Fruit fly (Drosophila melanogaster): Measurements from ENCODE around the gene CG2100.
A peak's percentile ranks its signal among the peaks of the same experiment; 100 is the strongest.

Gene CG2100

DNA sequence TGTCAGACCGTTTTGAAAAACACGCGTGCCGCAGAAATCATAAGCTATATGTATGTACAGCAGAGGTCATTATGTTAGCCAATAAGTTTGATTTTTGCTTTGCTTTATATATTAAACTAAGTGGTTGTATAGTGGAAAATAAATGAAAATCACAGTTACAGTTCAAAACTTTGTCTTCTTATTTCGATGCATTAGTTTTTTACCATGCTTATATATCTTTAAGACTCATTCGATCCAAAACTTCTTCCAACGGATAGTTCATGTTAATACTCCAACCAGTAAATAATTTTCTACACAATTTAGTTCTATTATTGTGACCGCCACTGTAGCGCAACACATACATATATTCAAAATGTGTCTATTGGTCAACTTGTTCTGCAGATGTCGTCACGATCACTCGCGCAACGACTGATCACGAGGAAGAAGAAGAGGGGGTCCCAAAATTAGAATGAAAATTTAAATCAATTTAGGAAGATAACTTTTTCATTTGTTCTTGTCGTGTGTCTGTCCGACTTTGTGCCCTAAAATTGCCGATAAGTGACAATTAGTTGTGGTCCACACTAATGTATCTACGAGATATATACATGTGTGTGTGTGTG, 30.6 kb downstream of the CG2100 start (continued):
- TF ChIP-seq grn (GFP tag; optimal IDR thresholded peaks at IDR 0.05), result no peak
- no peak for TF ChIP-seq Antp (GFP tag; optimal IDR thresholded peaks at IDR 0.05)
- TF ChIP-seq Dip2 (GFP tag; IDR thresholded peaks at IDR 0.05), result no peak
- TF ChIP-seq Fer2 (tag; optimal IDR thresholded peaks at IDR 0.05), result no peak
- peak; percentile 36; the same call in 1 of the 2 replicates for TF ChIP-seq E2f2 (GFP tag; IDR thresholded peaks at IDR 0.05)
- TF ChIP-seq CG3065 (GFP tag; optimal IDR thresholded peaks at IDR 0.05), result no peak
- peak; percentile 78 for TF ChIP-seq CG3281 (GFP tag; optimal IDR thresholded peaks at IDR 0.05)
- no peak for TF ChIP-seq CG4707 (GFP tag; optimal IDR thresholded peaks at IDR 0.05)
- TF ChIP-seq Doc3 (GFP tag; IDR thresholded peaks at IDR 0.05; ENCODE audit: partially characterized antibody), result no peak
- no peak for TF ChIP-seq CG9797 (GFP tag; optimal IDR thresholded peaks at IDR 0.05)
- TF ChIP-seq CG4424 (GFP tag; optimal IDR thresholded peaks at IDR 0.05), result peak; percentile 64
- TF ChIP-seq dati (GFP tag; IDR thresholded peaks at IDR 0.05), result no peak
- TF ChIP-seq Lim3 (GFP tag; IDR thresholded peaks at IDR 0.05), result no peak
- TF ChIP-seq CG6813 (GFP tag; optimal IDR thresholded peaks at IDR 0.05), result peak; percentile 52
- peak; percentile 58; the same call in 2 of the 3 replicates for TF ChIP-seq ci (GFP tag; IDR thresholded peaks at IDR 0.05)
- no peak for TF ChIP-seq Hmx (GFP tag; optimal IDR thresholded peaks at IDR 0.05)
- TF ChIP-seq CG6254 (GFP tag; optimal IDR thresholded peaks at IDR 0.05), result peak; percentile 64
- peak; percentile 29 for TF ChIP-seq CG12104 (GFP tag; optimal IDR thresholded peaks at IDR 0.05)
- TF ChIP-seq CG10654 (GFP tag; optimal IDR thresholded peaks at IDR 0.05), result no peak
- peak; percentile 45 for TF ChIP-seq Hr3 (GFP tag; optimal IDR thresholded peaks at IDR 0.05)
- peak; percentile 4 for TF ChIP-seq Mad (GFP tag; optimal IDR thresholded peaks at IDR 0.05)
- TF ChIP-seq kay (GFP tag; optimal IDR thresholded peaks at IDR 0.05), result no peak
- TF ChIP-seq CG11247 (GFP tag; IDR thresholded peaks at IDR 0.05), result no peak; the same call in 1 of the 2 replicates
- TF ChIP-seq CG15011 (GFP tag; optimal IDR thresholded peaks at IDR 0.05), result peak; percentile 47
- no peak for TF ChIP-seq Eip74EF (GFP tag; optimal IDR thresholded peaks at IDR 0.05)
- TF ChIP-seq CG3838 (GFP tag; optimal IDR thresholded peaks at IDR 0.05), result no peak
- TF ChIP-seq CG7745 (tag; optimal IDR thresholded peaks at IDR 0.05), result no peak
- TF ChIP-seq CG10366 (GFP tag; IDR thresholded peaks at IDR 0.05), result peak; percentile 17; the same call in 1 of the 2 replicates
- TF ChIP-seq CG4854 (GFP tag; optimal IDR thresholded peaks at IDR 0.05), result no peak
- TF ChIP-seq HLH4C (GFP tag; IDR thresholded peaks at IDR 0.05; ENCODE audit: partially characterized antibody), result no peak
- no peak for TF ChIP-seq exex (tag; optimal IDR thresholded peaks at IDR 0.05)
- TF ChIP-seq CG1792 (GFP tag; optimal IDR thresholded peaks at IDR 0.05), result peak; percentile 3
- TF ChIP-seq CG18476 (GFP tag; optimal IDR thresholded peaks at IDR 0.05), result peak; percentile 40
- no peak for TF ChIP-seq CG7271 (tag; optimal IDR thresholded peaks at IDR 0.05)
- TF ChIP-seq vvl (GFP tag; IDR thresholded peaks at IDR 0.05), result peak; percentile 53
- TF ChIP-seq CG16863 (GFP tag; optimal IDR thresholded peaks at IDR 0.05), result peak; percentile 29
- TF ChIP-seq CG12236 (GFP tag; optimal IDR thresholded peaks at IDR 0.05), result no peak
- TF ChIP-seq CG15479 (GFP tag; optimal IDR thresholded peaks at IDR 0.05), result no peak
- TF ChIP-seq MTF-1 (GFP tag; optimal IDR thresholded peaks at IDR 0.05; ENCODE audit: borderline replicate concordance), result no peak
- peak; percentile 18 for TF ChIP-seq CG30020 (tag; optimal IDR thresholded peaks at IDR 0.05)
- no peak for TF ChIP-seq HLHmδ (GFP tag; optimal IDR thresholded peaks at IDR 0.05)
- TF ChIP-seq Dip3 (GFP tag; optimal IDR thresholded peaks at IDR 0.05), result peak; percentile 16
- no peak for TF ChIP-seq Nf-YC (tag; optimal IDR thresholded peaks at IDR 0.05)
- TF ChIP-seq otp (GFP tag; IDR thresholded peaks at IDR 0.05), result no peak
- peak; percentile 58 for TF ChIP-seq CG13775 (GFP tag; optimal IDR thresholded peaks at IDR 0.05)
- no peak for TF ChIP-seq HmgD (GFP tag; optimal IDR thresholded peaks at IDR 0.05)
- no peak for TF ChIP-seq twi (tag; optimal IDR thresholded peaks at IDR 0.05)
- TF ChIP-seq Usf (GFP tag; optimal IDR thresholded peaks at IDR 0.05), result peak; percentile 25
- TF ChIP-seq Ptx1 (GFP tag; IDR thresholded peaks at IDR 0.05), result peak; percentile 47; the same call in 1 of the 2 replicates
- TF ChIP-seq kah (GFP tag; optimal IDR thresholded peaks at IDR 0.05), result peak; percentile 41

Measured in whole organism, embryonic.